Worm (Caenorhabditis elegans) whole organism, early embryonic: ENCODE data around the gene unc-47.

Experiments
- B0310.2 ChIP-seq: sonication (generic microtip); optimal IDR thresholded peaks from 2 replicates; lab custom pipeline; 2016; ENCODE audit warnings: mild to moderate bottlenecking, missing genetic modification characterization, missing compliant biosample characterization
- F13C5.2 ChIP-seq: sonication (generic microtip); optimal IDR thresholded peaks from 2 replicates; lab custom pipeline; 2017; ENCODE audit warnings: mild to moderate bottlenecking, missing genetic modification characterization, inconsistent platforms, missing compliant biosample characterization
- ama-1 ChIP-seq: fragments of 150-350 bp; optimal IDR thresholded peaks from 2 replicates; lab custom pipeline; 2014
- ceh-13 ChIP-seq: fragments of 200-800 bp; sonication (Bioruptor generic); optimal IDR thresholded peaks from 2 replicates; lab custom pipeline; 2018; ENCODE audit warnings: mild to moderate bottlenecking, missing genetic modification characterization, missing compliant biosample characterization
- ceh-36 ChIP-seq: sonication (generic microtip); optimal IDR thresholded peaks from 2 replicates; lab custom pipeline; 2016; ENCODE audit warnings: missing genetic modification characterization, inconsistent platforms, missing compliant biosample characterization
- ets-7 ChIP-seq: sonication (generic microtip); optimal IDR thresholded peaks from 2 replicates; lab custom pipeline; 2016; ENCODE audit warnings: missing genotype, missing genetic modification characterization, missing compliant biosample characterization
- flt-1 ChIP-seq: fragments of 200-800 bp; sonication (Bioruptor generic); IDR thresholded peaks from 2 replicates; pipeline ENCODE4 v1.3.6; 2022; ENCODE audit warnings: missing genetic modification characterization, missing compliant biosample characterization
- hmbx-1 ChIP-seq: sonication (generic microtip); optimal IDR thresholded peaks from 2 replicates; lab custom pipeline; 2016; ENCODE audit warnings: mild to moderate bottlenecking, missing genetic modification characterization, missing compliant biosample characterization
- hmg-4 ChIP-seq: fragments of 200-800 bp; sonication (Bioruptor generic); optimal IDR thresholded peaks from 2 replicates; lab custom pipeline; 2018; ENCODE audit warnings: mild to moderate bottlenecking, missing genetic modification characterization, missing compliant biosample characterization
- pes-1 ChIP-seq: fragments of 200-800 bp; sonication (Bioruptor generic); IDR thresholded peaks from 2 replicates; pipeline ENCODE4 v1.3.6; 2022; ENCODE audit warnings: missing genetic modification reagents, missing genetic modification characterization, missing compliant biosample characterization
- sea-1 ChIP-seq: fragments of 200-800 bp; sonication (Bioruptor generic); conservative IDR thresholded peaks from 2 replicates; pipeline ENCODE4 v1.3.6; 2022; ENCODE audit warnings: missing genetic modification characterization, missing compliant biosample characterization
- tra-4 ChIP-seq: sonication (generic microtip); optimal IDR thresholded peaks from 2 replicates; lab custom pipeline; 2017; ENCODE audit warnings: missing genetic modification characterization, missing compliant biosample characterization

ce11 chrIII:10136778-10137177 is 49.3 kb downstream of the unc-47 start, which contains the start of gene ZK1128.7:
- no peak for TF ChIP-seq tra-4 (tag; lab: Kevin White, UChicago)
- TF ChIP-seq ets-7 (tag; lab: Kevin White, UChicago), result no peak
- TF ChIP-seq sea-1 (GFP tag; lab: Robert Waterston, UW), result no peak
- TF ChIP-seq pes-1 (GFP tag; lab: Robert Waterston, UW), result no peak
- TF ChIP-seq ama-1, result no peak
- no peak for TF ChIP-seq hmg-4 (GFP tag; lab: Kevin White, UChicago)
- TF ChIP-seq B0310.2, result no peak
- no peak for TF ChIP-seq hmbx-1 (tag; lab: Kevin White, UChicago)
- TF ChIP-seq ceh-36 (tag; lab: Kevin White, UChicago), result no peak
- no peak for TF ChIP-seq ceh-13 (GFP tag; lab: Kevin White, UChicago)
- no peak for TF ChIP-seq flt-1
- TF ChIP-seq F13C5.2 (tag; lab: Kevin White, UChicago), result no peak
